Fruit fly (Drosophila melanogaster): ENCODE results near the gene Jon74E.

DNA sequence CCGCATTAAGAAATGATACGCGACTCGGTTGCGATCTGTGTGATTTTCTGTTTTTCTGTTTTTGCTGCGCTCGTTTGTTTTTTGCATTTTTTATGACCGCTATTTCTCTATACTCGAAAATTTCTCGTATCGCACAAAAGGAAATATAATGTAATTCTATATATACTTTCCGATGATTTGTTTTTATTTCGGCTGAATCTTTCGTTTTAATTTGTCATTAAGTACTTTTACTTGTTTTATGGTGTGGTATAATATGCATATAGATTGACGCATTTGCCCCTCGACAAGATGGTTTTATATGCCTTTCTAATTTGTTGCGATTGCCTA, 21.6 kb upstream of the Jon74E start:
- TF ChIP-seq ttk (GFP tag; IDR thresholded peaks at IDR 0.05) = no peak
- no peak for TF ChIP-seq NK7.1 (GFP tag; optimal IDR thresholded peaks at IDR 0.05)
- no peak for TF ChIP-seq dan (GFP tag; IDR thresholded peaks at IDR 0.05)
- TF ChIP-seq en (GFP tag; optimal IDR thresholded peaks at IDR 0.05) = no peak
- TF ChIP-seq CG17328 (GFP tag; IDR thresholded peaks at IDR 0.05) = no peak
- no peak for TF ChIP-seq kni (GFP tag; optimal IDR thresholded peaks at IDR 0.05)
- no peak for TF ChIP-seq CG6254 (GFP tag; optimal IDR thresholded peaks at IDR 0.05)
- TF ChIP-seq CG12236 (GFP tag; optimal IDR thresholded peaks at IDR 0.05) = no peak
- no peak for TF ChIP-seq jigr1 (GFP tag; IDR thresholded peaks at IDR 0.05)
- TF ChIP-seq sc (optimal IDR thresholded peaks at IDR 0.05) = no peak
- no peak for TF ChIP-seq sc (GFP tag; optimal IDR thresholded peaks at IDR 0.05)
- TF ChIP-seq ham (GFP tag; IDR thresholded peaks at IDR 0.05) = no peak
- no peak for TF ChIP-seq lola (GFP tag; optimal IDR thresholded peaks at IDR 0.05)
- no peak for TF ChIP-seq danr (GFP tag; IDR thresholded peaks at IDR 0.05)
